Fruit fly (Drosophila melanogaster) whole organism, adult: Measurements from ENCODE around the gene CG15209.

Experiments used
- CG5204 ChIP-seq: fragments of 200-800 bp; sonication (Bioruptor generic); optimal IDR thresholded peaks from 2 replicates; lab custom pipeline; 2016; ENCODE audit warnings: missing biosample characterization, missing genetic modification characterization
- CG7101 ChIP-seq: fragments of 200-800 bp; sonication (Bioruptor generic); optimal IDR thresholded peaks from 2 replicates; lab custom pipeline; 2018; ENCODE audit warnings: missing biosample characterization, mild to moderate bottlenecking, missing genetic modification characterization, moderate library complexity
- Clk ChIP-seq: fragments of 200-800 bp; sonication (Bioruptor generic); optimal IDR thresholded peaks from 2 replicates; lab custom pipeline; 2017; ENCODE audit warnings: missing biosample characterization, missing genetic modification characterization
- Hr96 ChIP-seq: fragments of 200-800 bp; sonication (Bioruptor generic); optimal IDR thresholded peaks from 2 replicates; lab custom pipeline; 2016; ENCODE audit warnings: missing biosample characterization, missing genetic modification characterization
- bab1 ChIP-seq: fragments of 200-800 bp; sonication (Bioruptor generic); optimal IDR thresholded peaks from 3 replicates; lab custom pipeline; 2019; ENCODE audit warnings: missing biosample characterization, mild to moderate bottlenecking, missing genetic modification characterization, moderate library complexity
- cnc ChIP-seq, 2 experiments: fragments of >200 bp; optimal IDR thresholded peaks; 2 replicates each; lab custom pipeline; 2017
- kay ChIP-seq: fragments of 200-800 bp; sonication (Bioruptor generic); peaks from one replicate; lab custom pipeline; 2016; ENCODE audit warnings: missing biosample characterization, missing genetic modification characterization, borderline replicate concordance
- ovo ChIP-seq: fragments of 200-800 bp; sonication (Bioruptor generic); optimal IDR thresholded peaks from 2 replicates; lab custom pipeline; 2016; ENCODE audit warnings: missing biosample characterization, missing genetic modification characterization
- tj ChIP-seq: fragments of 200-800 bp; sonication (Bioruptor generic); optimal IDR thresholded peaks from 3 replicates; lab custom pipeline; 2017; ENCODE audit warnings: missing biosample characterization, mild to moderate bottlenecking, missing genetic modification characterization, moderate library complexity
- toe ChIP-seq: fragments of 200-800 bp; sonication (Bioruptor generic); optimal IDR thresholded peaks from 2 replicates; lab custom pipeline; 2016; ENCODE audit warnings: missing biosample characterization, missing genetic modification characterization

dm6 chrX:10823441-10823818 is 18.6 kb upstream of the CG15209 start:
- no peak for TF ChIP-seq Hr96 (GFP tag; lab: Kevin White, UChicago)
- TF ChIP-seq bab1 (GFP tag; lab: Kevin White, UChicago) = no peak
- TF ChIP-seq CG7101 (tag; lab: Kevin White, UChicago) = no peak
- TF ChIP-seq tj (GFP tag; lab: Kevin White, UChicago) = no peak
- no peak for TF ChIP-seq ovo (GFP tag; lab: Kevin White, UChicago)
- TF ChIP-seq cnc (optimal IDR thresholded peaks at IDR 0.05; lab: Kevin White, UChicago) = no peak
- no peak for TF ChIP-seq kay (GFP tag; lab: Kevin White, UChicago)
- no peak for TF ChIP-seq CG5204 (GFP tag; lab: Kevin White, UChicago)
- TF ChIP-seq Clk (GFP tag; lab: Kevin White, UChicago) = no peak
- no peak for TF ChIP-seq toe (GFP tag; lab: Kevin White, UChicago)
